Worm (Caenorhabditis elegans) whole organism, L1 larva: ENCODE measurements around the gene abu-12.

Source experiments
- C04F5.9 ChIP-seq: sonication (generic microtip); optimal IDR thresholded peaks from 2 replicates; lab custom pipeline; 2016; ENCODE audit warnings: missing genetic modification characterization, missing compliant biosample characterization
- alr-1 ChIP-seq: fragments of 200-800 bp; sonication (Bioruptor generic); optimal IDR thresholded peaks from 2 replicates; lab custom pipeline; 2018; ENCODE audit warnings: borderline replicate concordance, mild to moderate bottlenecking, missing genetic modification characterization, missing compliant biosample characterization
- ama-1 ChIP-seq: fragments of 150-350 bp; optimal IDR thresholded peaks from 2 replicates; lab custom pipeline; 2014
- blmp-1 ChIP-seq: fragments of 150-350 bp; optimal IDR thresholded peaks from 2 replicates; lab custom pipeline; 2014; ENCODE audit warnings: missing biosample characterization, missing genetic modification characterization
- ceh-8 ChIP-seq: fragments of 200-800 bp; sonication (Bioruptor generic); optimal IDR thresholded peaks from 2 replicates; lab custom pipeline; 2018; ENCODE audit warnings: mild to moderate bottlenecking, missing genetic modification characterization, moderate library complexity, missing compliant biosample characterization
- ceh-82 ChIP-seq, 3 experiments: fragments of 150-350 bp in 1 of 3; sonication (generic microtip) in 2 of 3; optimal IDR thresholded peaks; 2 replicates each; lab custom pipeline; 2014 to 2017; ENCODE audit warnings: missing biosample characterization in 3 of 3, missing genetic modification characterization in 3 of 3
- efl-1 ChIP-seq, 4 experiments: fragments of 150-350 bp; optimal IDR thresholded peaks in 3 of 4; peaks in 1 of 4; 1 replicate in 1 of 4; 2 replicates in 3 of 4; lab custom pipeline; 2014; ENCODE audit warnings: missing biosample characterization in 2 of 4, missing genetic modification characterization in 2 of 4, missing genetic modification reagents in 2 of 4
- egl-13 ChIP-seq: sonication (generic microtip); optimal IDR thresholded peaks from 2 replicates; lab custom pipeline; 2016; ENCODE audit warnings: missing genotype, missing genetic modification reagents, missing genetic modification characterization, missing compliant biosample characterization
- elt-3 ChIP-seq, 6 experiments: fragments of 150-350 bp in 1 of 6; sonication (generic microtip); optimal IDR thresholded peaks; 2 replicates each; lab custom pipeline; 2017 to 2018; ENCODE audit warnings: missing biosample characterization in 6 of 6, missing genetic modification characterization in 6 of 6, inconsistent platforms in 1 of 6
- ets-5 ChIP-seq: fragments of 200-800 bp; sonication (Bioruptor generic); IDR thresholded peaks from 2 replicates; pipeline ENCODE4 v1.3.6; 2022; ENCODE audit warnings: missing genetic modification characterization, missing compliant biosample characterization
- grh-1 ChIP-seq: fragments of 200-800 bp; sonication (Bioruptor generic); IDR thresholded peaks from 2 replicates; pipeline ENCODE4 v1.3.6; 2022; ENCODE audit warnings: missing genetic modification reagents, missing genetic modification characterization, missing compliant biosample characterization
- lin-14 ChIP-seq: fragments of 200-800 bp; sonication (Bioruptor generic); optimal IDR thresholded peaks from 2 replicates; lab custom pipeline; 2018; ENCODE audit warnings: mild to moderate bottlenecking, missing genetic modification characterization, moderate library complexity, missing compliant biosample characterization
- lin-15B ChIP-seq: fragments of 150-350 bp; sonication (generic microtip); optimal IDR thresholded peaks from 3 replicates; lab custom pipeline; 2014; ENCODE audit warnings: missing biosample characterization, missing genetic modification characterization
- lin-35 ChIP-seq, 2 experiments: fragments of 150-350 bp; optimal IDR thresholded peaks; 2 replicates each; lab custom pipeline; 2014; ENCODE audit warnings: missing biosample characterization in 2 of 2, missing genetic modification characterization in 2 of 2, missing genetic modification reagents in 2 of 2
- lir-3 ChIP-seq: sonication (generic microtip); optimal IDR thresholded peaks from 2 replicates; lab custom pipeline; 2016; ENCODE audit warnings: mild to moderate bottlenecking, missing genetic modification characterization, moderate library complexity, missing compliant biosample characterization; ENCODE audit not compliant: poor library complexity
- lsy-2 ChIP-seq, 2 experiments: fragments of 150-350 bp; optimal IDR thresholded peaks; 2 replicates each; lab custom pipeline; 2014; ENCODE audit warnings: missing biosample characterization in 2 of 2, missing genetic modification characterization in 2 of 2
- mdl-1 ChIP-seq, 2 experiments: fragments of 150-350 bp; optimal IDR thresholded peaks; 2 replicates each; lab custom pipeline; 2014 to 2017; ENCODE audit warnings: missing biosample characterization in 2 of 2, missing genetic modification characterization in 2 of 2, inconsistent platforms in 1 of 2
- nhr-19 ChIP-seq: fragments of 200-800 bp; sonication (Bioruptor generic); conservative IDR thresholded peaks from 2 replicates; pipeline ENCODE4 v1.3.6; 2022; ENCODE audit warnings: missing genetic modification characterization, missing compliant biosample characterization
- nhr-76 ChIP-seq: sonication (generic microtip); optimal IDR thresholded peaks from 2 replicates; lab custom pipeline; 2017; ENCODE audit warnings: missing biosample characterization, missing genetic modification characterization
- nhr-85 ChIP-seq: sonication (generic microtip); peaks from one replicate; lab custom pipeline; 2016; ENCODE audit warnings: missing genetic modification characterization, inconsistent platforms, missing compliant biosample characterization
- nhr-90 ChIP-seq: sonication (generic microtip); optimal IDR thresholded peaks from 2 replicates; lab custom pipeline; 2016; ENCODE audit warnings: mild to moderate bottlenecking, missing genetic modification characterization, missing compliant biosample characterization; ENCODE audit not compliant: poor library complexity
- pag-3 ChIP-seq: sonication (generic microtip); optimal IDR thresholded peaks from 2 replicates; lab custom pipeline; 2017; ENCODE audit warnings: missing genetic modification characterization, mild to moderate bottlenecking, missing compliant biosample characterization, antibody characterized with exemption, borderline replicate concordance; ENCODE audit not compliant: insufficient read depth
- rnt-1 ChIP-seq: sonication (generic microtip); optimal IDR thresholded peaks from 2 replicates; lab custom pipeline; 2016; ENCODE audit warnings: mild to moderate bottlenecking, missing genetic modification characterization, moderate library complexity, missing compliant biosample characterization
- skn-1 ChIP-seq: fragments of 150-350 bp; optimal IDR thresholded peaks from 2 replicates; lab custom pipeline; 2014; ENCODE audit warnings: missing biosample characterization, missing genetic modification characterization
- snu-23 ChIP-seq: sonication (generic microtip); optimal IDR thresholded peaks from 2 replicates; lab custom pipeline; 2016; ENCODE audit warnings: missing genetic modification characterization, missing compliant biosample characterization
- sox-4 ChIP-seq: sonication (generic microtip); optimal IDR thresholded peaks from 2 replicates; lab custom pipeline; 2016; ENCODE audit warnings: missing genetic modification characterization, missing compliant biosample characterization
- sptf-1 ChIP-seq: fragments of 150-350 bp; optimal IDR thresholded peaks from 2 replicates; lab custom pipeline; 2014; ENCODE audit warnings: missing biosample characterization, missing genetic modification characterization
- swsn-7 ChIP-seq: sonication (generic microtip); optimal IDR thresholded peaks from 2 replicates; lab custom pipeline; 2016; ENCODE audit warnings: missing genetic modification characterization, missing compliant biosample characterization
- unc-130 ChIP-seq: fragments of 150-350 bp; optimal IDR thresholded peaks from 2 replicates; lab custom pipeline; 2017; ENCODE audit warnings: missing biosample characterization, missing genetic modification characterization, inconsistent platforms
- unc-30 ChIP-seq: sonication (generic microtip); optimal IDR thresholded peaks from 2 replicates; lab custom pipeline; 2017; ENCODE audit warnings: missing biosample characterization, missing genetic modification characterization
- zip-4 ChIP-seq: fragments of 200-800 bp; sonication (Bioruptor generic); optimal IDR thresholded peaks from 2 replicates; lab custom pipeline; 2018; ENCODE audit warnings: mild to moderate bottlenecking, missing genetic modification characterization, moderate library complexity, missing compliant biosample characterization
- ztf-11 ChIP-seq, 2 experiments: sonication (generic microtip); optimal IDR thresholded peaks; 2 replicates each; lab custom pipeline; 2016 to 2017; ENCODE audit warnings: missing genetic modification characterization in 2 of 2, missing biosample characterization in 1 of 2, missing compliant biosample characterization in 1 of 2
- ztf-4 ChIP-seq: fragments of 150-350 bp; optimal IDR thresholded peaks from 2 replicates; lab custom pipeline; 2014; ENCODE audit warnings: missing biosample characterization, missing genetic modification characterization

abu-12 gene

ce11 chrX:457139-457802 is at the start of gene abu-12:
abu-12 (minus strand) TSS chrX:457610.
- TF ChIP-seq efl-1 (optimal IDR thresholded peaks at IDR 0.05; lab: Kevin White, UChicago) (no peak), efl-1 (GFP tag; optimal IDR thresholded peaks at IDR 0.05 in 1 of 2; lab: Kevin White, UChicago) (peak in 1 of 2 experiments; percentile 74), swsn-7 (no peak)

ce11 chrX:506848-507247 is 49.4 kb upstream of the abu-12 start, which contains the start of gene B0310.2:
B0310.2 (minus strand) TSS chrX:506948.
- TF ChIP-seq blmp-1 (tag; lab: Kevin White, UChicago) (peak; percentile 10), sox-4 (no peak), zip-4 (no peak), ceh-82 (tag; optimal IDR thresholded peaks at IDR 0.05; lab: Kevin White, UChicago) (no peak), lsy-2 (tag; optimal IDR thresholded peaks at IDR 0.05; lab: Kevin White, UChicago) (no peak), C04F5.9 (tag; lab: Kevin White, UChicago) (no peak), ztf-4 (tag; lab: Kevin White, UChicago) (no peak), pag-3 (tag; lab: Kevin White, UChicago) (no peak), nhr-85 (tag; lab: Kevin White, UChicago) (peak; percentile 48), elt-3 (tag; optimal IDR thresholded peaks at IDR 0.05; lab: Kevin White, UChicago) (peak in 1 of 6 experiments; percentile 28), unc-30 (tag; lab: Kevin White, UChicago) (no peak), egl-13 (tag; lab: Kevin White, UChicago) (no peak), rnt-1 (tag; lab: Kevin White, UChicago) (no peak), sptf-1 (no peak)

DNA sequence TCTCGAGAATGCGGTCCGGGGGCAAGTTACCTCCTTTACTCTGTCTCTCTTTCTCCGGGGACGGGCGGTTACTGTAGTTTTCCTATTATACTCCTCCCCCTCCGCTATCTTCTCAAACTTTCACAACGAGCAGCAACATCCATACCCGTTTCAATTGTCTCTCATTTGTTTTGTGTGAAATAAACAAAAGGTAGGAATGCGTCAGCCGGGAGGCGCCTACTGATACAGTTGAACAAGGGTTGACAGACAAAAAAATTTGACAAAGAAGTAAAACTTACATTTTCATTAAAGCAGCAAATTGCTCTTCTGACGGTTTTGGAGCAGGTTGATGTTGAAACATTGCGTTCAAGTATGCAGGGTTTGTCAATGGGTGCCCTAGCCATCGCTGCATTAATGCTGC is 47.6 kb upstream of the abu-12 start:
- peak in 1 of 6 experiments; percentile 0 for TF ChIP-seq elt-3 (tag; optimal IDR thresholded peaks at IDR 0.05; lab: Kevin White, UChicago)
- no peak for TF ChIP-seq nhr-19 (GFP tag; lab: Robert Waterston, UW)
- peak in 1 of 2 experiments; percentile 6 for TF ChIP-seq lsy-2 (tag; optimal IDR thresholded peaks at IDR 0.05; lab: Kevin White, UChicago)
- no peak for TF ChIP-seq mdl-1 (tag; optimal IDR thresholded peaks at IDR 0.05; lab: Kevin White, UChicago)
- no peak for TF ChIP-seq ztf-11 (tag; optimal IDR thresholded peaks at IDR 0.05; lab: Kevin White, UChicago)
- TF ChIP-seq ceh-8 (GFP tag; lab: Kevin White, UChicago) = no peak
- TF ChIP-seq efl-1 (optimal IDR thresholded peaks at IDR 0.05; lab: Kevin White, UChicago) = no peak
- peak in 1 of 2 experiments; percentile 28 for TF ChIP-seq efl-1 (GFP tag; optimal IDR thresholded peaks at IDR 0.05 in 1 of 2; lab: Kevin White, UChicago)
- TF ChIP-seq unc-30 (tag; lab: Kevin White, UChicago) = no peak
- no peak for TF ChIP-seq lin-15B (tag; lab: Kevin White, UChicago)
- TF ChIP-seq ztf-4 (tag; lab: Kevin White, UChicago) = no peak
- TF ChIP-seq sox-4 = no peak
- peak; percentile 18 for TF ChIP-seq blmp-1 (tag; lab: Kevin White, UChicago)
- TF ChIP-seq lir-3 (tag; lab: Kevin White, UChicago) = no peak
- TF ChIP-seq lin-14 (GFP tag; lab: Kevin White, UChicago) = no peak
- TF ChIP-seq grh-1 (GFP tag; lab: Robert Waterston, UW) = no peak
- TF ChIP-seq, all 84 proteins: peak for 4

ce11 chrX:504046-504843 is 46.8 kb upstream of the abu-12 start:
- TF ChIP-seq skn-1 (no peak), alr-1 (no peak), nhr-85 (tag; lab: Kevin White, UChicago) (peak; percentile 73), pag-3 (tag; lab: Kevin White, UChicago) (peak; percentile 17), efl-1 (optimal IDR thresholded peaks at IDR 0.05; lab: Kevin White, UChicago) (no peak), efl-1 (GFP tag; optimal IDR thresholded peaks at IDR 0.05 in 1 of 2; lab: Kevin White, UChicago) (peak in 1 of 2 experiments; percentile 78), nhr-76 (tag; lab: Kevin White, UChicago) (no peak), unc-130 (tag; lab: Kevin White, UChicago) (peak; percentile 3), elt-3 (tag; optimal IDR thresholded peaks at IDR 0.05; lab: Kevin White, UChicago) (peak in 4 of 6 experiments; percentile 60 to 89 (median 87)), rnt-1 (tag; lab: Kevin White, UChicago) (peak; percentile 36), swsn-7 (no peak), lin-35 (GFP tag; optimal IDR thresholded peaks at IDR 0.05; lab: Kevin White, UChicago) (peak in 1 of 2 experiments; percentile 25), nhr-90 (peak; percentile 11), lin-14 (GFP tag; lab: Kevin White, UChicago) (peak; percentile 40), ama-1 (lab: Kevin White, UChicago) (no peak), snu-23 (GFP tag; lab: Kevin White, UChicago) (peak; percentile 15), ets-5 (GFP tag; lab: Robert Waterston, UW) (no peak), lsy-2 (tag; optimal IDR thresholded peaks at IDR 0.05; lab: Kevin White, UChicago) (peak in 1 of 2 experiments; percentile 68), sptf-1 (no peak), blmp-1 (tag; lab: Kevin White, UChicago) (peak; percentile 83)
